Worm (Caenorhabditis elegans) whole organism, L4/young adult: ENCODE data around the gene Y49F6B.14.

Experiments
- W03F9.2 ChIP-seq: fragments of 150-350 bp; optimal IDR thresholded peaks from 2 replicates; lab custom pipeline; 2014; ENCODE audit warnings: missing biosample characterization, missing genetic modification characterization
- dao-5 ChIP-seq: sonication (generic microtip); optimal IDR thresholded peaks from 2 replicates; lab custom pipeline; 2016; ENCODE audit warnings: missing genotype, missing genetic modification characterization, moderate library complexity, missing compliant biosample characterization
- him-1 ChIP-seq: sonication (generic microtip); optimal IDR thresholded peaks from 2 replicates; lab custom pipeline; 2016; ENCODE audit warnings: missing genotype, missing genetic modification reagents, missing genetic modification characterization, missing compliant biosample characterization

The Y49F6B.14 gene

ce11 chrII:3515384-3516053, at the start of gene Y49F6B.14, which contains the start of gene clec-125:
Y49F6B.14 (minus strand) TSS chrII:3515484.
clec-125 (plus strand) TSS chrII:3516003.
- TF ChIP-seq him-1 (tag; lab: Kevin White, UChicago) (no peak), dao-5 (no peak), W03F9.2 (tag; lab: Kevin White, UChicago) (no peak)

ce11 chrII:3562419-3562818, 47.1 kb upstream of the Y49F6B.14 start, which contains the start of gene W10G11.3:
W10G11.3 (minus strand) TSS chrII:3562519.
- no peak for TF ChIP-seq W03F9.2 (tag; lab: Kevin White, UChicago)
- no peak for TF ChIP-seq dao-5
- TF ChIP-seq him-1 (tag; lab: Kevin White, UChicago), result no peak

DNA sequence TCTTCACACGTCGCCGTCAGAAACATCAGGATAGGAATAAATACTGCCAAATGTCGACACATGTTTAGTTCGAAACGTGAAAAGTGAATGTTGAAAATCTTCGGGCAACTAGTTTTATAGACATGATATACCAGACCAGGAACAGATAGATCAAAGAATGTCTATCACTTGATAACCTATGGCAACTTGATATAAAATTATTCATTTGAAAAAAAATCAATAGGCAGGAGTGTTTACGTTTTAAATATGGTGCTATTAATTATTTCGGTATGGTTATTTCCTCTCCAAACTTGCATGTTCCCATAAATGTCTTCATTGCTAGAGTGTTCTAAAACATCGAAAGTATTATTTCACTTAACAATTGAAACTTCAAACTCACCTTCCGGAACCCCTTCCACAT, 46.3 kb upstream of the Y49F6B.14 start, which contains the start of gene W10G11.2:
TSS of gene W10G11.2 (minus strand) at position 101 of the 400 bp plus-strand sequence.
- TF ChIP-seq W03F9.2 (tag; lab: Kevin White, UChicago) (no peak), him-1 (tag; lab: Kevin White, UChicago) (no peak), dao-5 (no peak)

- no peak for TF ChIP-seq dao-5
- TF ChIP-seq him-1 (tag; lab: Kevin White, UChicago), result no peak
- TF ChIP-seq W03F9.2 (tag; lab: Kevin White, UChicago), result no peak
Observed at ce11 chrII:3560592-3560991, 45.3 kb upstream of the Y49F6B.14 start, which contains the start of gene W10G11.1. W10G11.1 (minus strand) TSS chrII:3560692.

DNA sequence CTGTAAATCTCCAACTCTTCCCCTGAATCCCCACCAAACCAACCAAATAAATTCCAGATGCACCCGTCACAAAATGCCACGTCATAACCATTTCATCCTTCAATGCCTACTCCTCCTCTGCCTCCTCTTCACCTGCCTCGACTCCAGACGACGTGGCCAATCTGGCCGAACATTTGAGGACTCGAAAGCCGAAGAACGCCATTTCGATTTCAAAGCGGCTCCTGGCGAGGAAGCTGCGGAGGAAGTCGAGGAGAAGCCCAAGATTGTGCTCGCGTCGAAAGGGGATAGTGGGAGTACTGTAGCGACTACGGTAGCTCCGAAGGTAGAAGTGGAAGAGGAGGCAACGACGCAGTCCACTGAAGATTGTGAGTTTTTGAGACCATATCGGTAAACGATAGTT, 42.1 kb upstream of the Y49F6B.14 start, which contains the start of gene lgc-45:
TSS of gene lgc-45 (plus strand) at position 56 of the 400 bp plus-strand sequence.
- TF ChIP-seq W03F9.2 (tag; lab: Kevin White, UChicago), result no peak
- TF ChIP-seq him-1 (tag; lab: Kevin White, UChicago), result no peak
- TF ChIP-seq dao-5, result no peak

- no peak for TF ChIP-seq him-1 (tag; lab: Kevin White, UChicago)
- TF ChIP-seq dao-5, result no peak
- TF ChIP-seq W03F9.2 (tag; lab: Kevin White, UChicago), result no peak
Observed at ce11 chrII:3556584-3556983, 41.3 kb upstream of the Y49F6B.14 start.

DNA sequence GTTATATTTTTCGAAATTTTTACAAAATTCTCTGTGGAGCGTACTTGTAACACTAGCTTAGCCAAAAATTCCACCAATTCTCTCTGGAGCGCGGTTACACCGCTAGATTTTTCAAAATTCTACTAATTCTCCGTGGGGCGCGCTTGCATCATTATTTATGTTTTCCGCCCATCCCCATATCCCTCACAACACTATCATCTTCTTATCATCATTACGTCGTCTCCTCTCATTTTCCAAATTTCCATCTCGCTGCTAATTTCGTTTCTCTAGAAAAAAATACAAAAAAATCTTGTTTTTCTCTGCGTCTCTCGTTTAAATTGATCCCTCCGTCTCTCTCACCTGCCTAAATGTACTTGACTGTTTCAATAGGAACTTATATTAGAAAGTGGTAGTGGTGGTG, 40.0 kb upstream of the Y49F6B.14 start:
- no peak for TF ChIP-seq W03F9.2 (tag; lab: Kevin White, UChicago)
- TF ChIP-seq him-1 (tag; lab: Kevin White, UChicago), result no peak
- no peak for TF ChIP-seq dao-5

DNA sequence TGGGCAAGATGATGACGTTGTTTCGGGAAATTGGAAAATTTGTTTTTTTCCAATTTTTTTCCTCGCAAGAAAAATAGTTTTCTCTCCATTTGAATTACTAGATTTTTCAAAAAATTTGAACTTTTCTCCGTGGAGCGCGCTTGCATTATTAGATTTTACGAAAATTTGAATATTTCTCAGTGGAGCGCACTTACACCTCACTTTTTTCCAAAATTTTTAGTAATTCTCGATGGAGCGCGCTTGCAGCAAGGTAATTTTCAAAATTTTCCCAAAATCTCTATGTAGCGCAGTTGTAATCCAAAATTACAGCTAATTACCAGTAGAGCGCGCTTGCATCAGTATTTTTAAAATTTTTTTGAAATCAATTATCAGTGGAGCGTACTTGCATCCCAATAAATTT, 39.4 kb upstream of the Y49F6B.14 start:
- TF ChIP-seq W03F9.2 (tag; lab: Kevin White, UChicago), result no peak
- TF ChIP-seq him-1 (tag; lab: Kevin White, UChicago), result no peak

DNA sequence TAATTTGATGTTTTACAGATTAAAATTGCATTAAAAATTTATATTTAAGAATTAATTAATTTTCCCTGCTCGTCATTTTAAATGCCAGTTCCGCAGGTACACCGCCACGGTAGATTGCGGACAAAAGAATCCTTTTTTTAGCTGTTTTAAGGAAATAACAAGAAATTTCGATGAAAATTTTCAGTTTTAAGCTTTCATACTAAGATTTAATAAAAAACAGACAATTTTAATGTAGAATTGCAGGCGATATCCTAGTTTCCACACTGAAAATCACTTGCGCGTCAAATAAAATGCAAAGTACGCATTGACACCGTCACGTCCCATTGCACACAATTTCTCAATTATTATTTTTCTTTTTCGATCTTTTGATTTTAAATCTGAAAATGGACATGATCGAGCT, 38.2 kb upstream of the Y49F6B.14 start, which contains the start of gene dnc-3:
TSS of gene dnc-3 (plus strand) at position 272 of the 400 bp plus-strand sequence.
- TF ChIP-seq W03F9.2 (tag; lab: Kevin White, UChicago) (peak; percentile 41), dao-5 (no peak), him-1 (tag; lab: Kevin White, UChicago) (no peak)

DNA sequence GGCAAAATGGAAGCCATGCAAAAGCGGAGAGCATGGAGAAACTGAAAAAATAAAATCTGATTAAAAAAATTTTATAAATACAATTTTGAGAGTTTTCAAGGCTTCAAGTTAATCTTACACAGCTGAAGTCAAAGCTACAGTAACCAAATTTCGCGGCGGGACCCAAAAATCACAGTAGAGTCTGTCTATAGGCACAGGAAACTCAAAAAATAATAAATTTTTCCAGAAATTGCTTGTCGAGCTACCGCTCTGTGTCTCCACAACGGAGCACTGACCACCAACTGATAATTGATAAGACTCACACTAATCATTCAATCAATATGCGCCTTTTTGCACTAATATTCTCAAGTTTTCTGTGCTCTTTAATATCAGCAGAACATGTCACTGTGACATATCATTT, 35.1 kb upstream of the Y49F6B.14 start, which contains the start of gene W10G11.19:
TSS of gene W10G11.19 (plus strand) at position 301 of the 400 bp plus-strand sequence.
- TF ChIP-seq him-1 (tag; lab: Kevin White, UChicago), result no peak
- no peak for TF ChIP-seq dao-5
- no peak for TF ChIP-seq W03F9.2 (tag; lab: Kevin White, UChicago)

- TF ChIP-seq him-1 (tag; lab: Kevin White, UChicago) (peak; percentile 3), dao-5 (no peak)
Observed at ce11 chrII:3547282-3547681, 32.0 kb upstream of the Y49F6B.14 start.

DNA sequence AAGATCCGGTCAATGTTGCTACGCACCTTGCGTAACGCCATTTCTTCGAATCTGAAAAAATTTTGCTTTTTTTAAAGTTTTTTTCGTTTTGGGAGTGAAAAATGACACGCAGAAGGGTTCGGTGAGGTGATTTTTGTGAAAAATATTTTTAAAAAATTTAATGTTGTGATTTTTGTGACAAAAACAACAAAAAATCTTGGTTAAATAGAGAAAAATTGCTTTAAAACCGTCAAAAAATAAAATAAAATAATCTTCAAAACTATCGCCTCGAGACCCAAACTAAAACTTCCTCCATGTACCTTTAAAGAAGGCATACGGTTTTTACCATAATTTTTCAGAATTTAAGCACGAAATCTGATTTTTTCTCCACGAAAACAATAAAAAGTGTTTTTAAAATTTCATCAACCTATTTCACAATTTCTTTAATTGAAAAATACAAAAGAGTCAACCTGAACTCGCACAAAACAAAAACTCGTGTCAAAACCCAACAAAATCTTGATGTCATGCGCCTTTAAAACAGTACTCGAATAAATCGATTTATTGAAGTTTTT, 31.2 kb upstream of the Y49F6B.14 start, which contains the start of gene apd-3:
TSS of gene apd-3 (minus strand) at position 51 of the 551 bp plus-strand sequence.
- TF ChIP-seq him-1 (tag; lab: Kevin White, UChicago) (no peak), dao-5 (no peak), W03F9.2 (tag; lab: Kevin White, UChicago) (no peak)

ce11 chrII:3540151-3540550, 24.9 kb upstream of the Y49F6B.14 start:
- TF ChIP-seq dao-5, result no peak
- no peak for TF ChIP-seq him-1 (tag; lab: Kevin White, UChicago)
- no peak for TF ChIP-seq W03F9.2 (tag; lab: Kevin White, UChicago)

DNA sequence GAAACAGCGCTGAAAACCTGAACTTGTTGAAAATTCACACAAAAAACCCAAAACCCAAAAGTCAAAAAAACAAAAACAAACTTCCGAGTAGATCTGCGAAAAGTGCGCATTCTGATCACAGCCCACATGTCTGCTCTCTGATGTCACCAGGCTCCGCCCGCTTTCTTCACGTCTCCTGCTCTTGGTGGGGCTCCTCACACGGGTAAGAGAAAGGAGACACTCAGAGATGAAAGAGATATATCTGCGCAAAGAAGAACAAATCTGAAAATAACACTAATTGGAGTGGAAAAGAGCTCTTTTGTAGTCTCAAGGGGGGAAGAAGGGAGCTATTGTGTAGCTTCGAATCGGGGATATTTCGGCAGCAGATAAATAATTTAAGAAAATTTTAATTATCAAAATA, 13.0 kb upstream of the Y49F6B.14 start, which contains the start of gene ncs-6:
TSS of gene ncs-6 (minus strand) at position 261 of the 400 bp plus-strand sequence.
- TF ChIP-seq W03F9.2 (tag; lab: Kevin White, UChicago), result no peak
- no peak for TF ChIP-seq dao-5
- TF ChIP-seq him-1 (tag; lab: Kevin White, UChicago), result no peak
